Worm (Caenorhabditis elegans): Measurements from ENCODE around the gene R10D12.6.

The R10D12.6 gene

ce11 chrV:13929503-13929902 is 19.6 kb upstream of the R10D12.6 start, which contains the start of gene srxa-13:
Gene srxa-13 (plus strand): TSS chrV:13929803.
- TF ChIP-seq sea-2 (GFP tag; optimal IDR thresholded peaks at IDR 0.05) (no peak), ceh-28 (tag; optimal IDR thresholded peaks at IDR 0.05) (no peak), nhr-25 (tag; optimal IDR thresholded peaks at IDR 0.05) (no peak), pha-4 (tag; optimal IDR thresholded peaks at IDR 0.05) (no peak), elt-3 (tag; optimal IDR thresholded peaks at IDR 0.05) (no peak), nhr-237 (tag; optimal IDR thresholded peaks at IDR 0.05) (no peak), ceh-9 (tag; optimal IDR thresholded peaks at IDR 0.05) (no peak), elt-1 (tag; optimal IDR thresholded peaks at IDR 0.05) (no peak), R02D3.7 (tag; optimal IDR thresholded peaks at IDR 0.05) (no peak), nhr-12 (tag; optimal IDR thresholded peaks at IDR 0.05) (no peak), hmg-11 (tag; optimal IDR thresholded peaks at IDR 0.05) (no peak)

- TF ChIP-seq sea-2 (GFP tag; optimal IDR thresholded peaks at IDR 0.05) (no peak), daf-12 (tag; optimal IDR thresholded peaks at IDR 0.05) (no peak), nfya-1 (tag; optimal IDR thresholded peaks at IDR 0.05; ENCODE audit: insufficient read depth) (no peak), zag-1 (tag; optimal IDR thresholded peaks at IDR 0.05) (no peak), ZK546.5 (tag; optimal IDR thresholded peaks at IDR 0.05) (no peak)
These were observed 17.9 kb upstream of the R10D12.6 start, which contains the start of gene C06B3.16 for ce11 chrV:13931225-13931624. Gene C06B3.16 (plus strand): TSS chrV:13931525.

DNA sequence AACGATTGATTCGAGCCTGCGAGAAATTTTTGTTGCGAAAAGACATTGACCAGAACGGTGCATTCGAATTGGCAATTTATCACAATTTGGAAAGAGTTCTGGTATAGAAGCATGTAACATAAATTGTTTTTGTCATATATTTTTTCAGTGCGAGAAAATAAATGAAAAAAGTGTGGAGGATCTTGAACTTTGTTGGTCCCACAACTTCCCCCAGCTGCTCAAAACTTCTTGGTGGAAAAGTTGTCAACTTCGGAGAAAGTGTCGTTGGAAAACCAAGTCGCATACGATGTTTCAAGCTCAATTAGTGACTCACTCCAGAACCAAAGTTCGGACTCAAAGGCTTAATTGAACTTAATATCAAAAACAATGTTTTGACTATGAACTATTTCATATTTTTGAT is 17.2 kb upstream of the R10D12.6 start:
- no peak for TF ChIP-seq eor-1 (tag; optimal IDR thresholded peaks at IDR 0.05)
- TF ChIP-seq R02D3.7 (tag; optimal IDR thresholded peaks at IDR 0.05) = no peak

ce11 chrV:13934545-13934944 is 14.6 kb upstream of the R10D12.6 start, which contains the start of gene R10D12.1:
Gene R10D12.1 (minus strand): TSS chrV:13934645.
- TF ChIP-seq R02D3.7 (tag; optimal IDR thresholded peaks at IDR 0.05) = no peak
- TF ChIP-seq tbx-2 (tag; optimal IDR thresholded peaks at IDR 0.05) = no peak
- TF ChIP-seq ama-1 (optimal IDR thresholded peaks at IDR 0.05) = no peak
- TF ChIP-seq sea-2 (GFP tag; optimal IDR thresholded peaks at IDR 0.05) = no peak
- no peak for TF ChIP-seq daf-12 (tag; optimal IDR thresholded peaks at IDR 0.05)
- TF ChIP-seq nhr-237 (tag; optimal IDR thresholded peaks at IDR 0.05) = no peak
- no peak for TF ChIP-seq nhr-25 (tag; optimal IDR thresholded peaks at IDR 0.05)
- TF ChIP-seq jun-1 (tag; optimal IDR thresholded peaks at IDR 0.05) = no peak
- no peak for TF ChIP-seq nhr-67 (tag; optimal IDR thresholded peaks at IDR 0.05)
- no peak for TF ChIP-seq ceh-9 (tag; optimal IDR thresholded peaks at IDR 0.05)
- TF ChIP-seq ztf-4 (tag; optimal IDR thresholded peaks at IDR 0.05) = no peak
- TF ChIP-seq nhr-77 (tag; optimal IDR thresholded peaks at IDR 0.05) = no peak
- TF ChIP-seq hmg-11 (tag; optimal IDR thresholded peaks at IDR 0.05) = no peak
- no peak for TF ChIP-seq nhr-12 (tag; optimal IDR thresholded peaks at IDR 0.05)
- TF ChIP-seq ceh-82 (tag; optimal IDR thresholded peaks at IDR 0.05) = no peak
- no peak for TF ChIP-seq nhr-43 (tag; optimal IDR thresholded peaks at IDR 0.05; ENCODE audit: poor library complexity, severe bottlenecking)
- no peak for TF ChIP-seq elt-3 (tag; optimal IDR thresholded peaks at IDR 0.05)

- no peak for TF ChIP-seq ceh-82 (tag; optimal IDR thresholded peaks at IDR 0.05)
- peak in 1 of 3 experiments; percentile 42 for TF ChIP-seq elt-3 (tag; optimal IDR thresholded peaks at IDR 0.05)
These were observed 13.7 kb upstream of the R10D12.6 start for ce11 chrV:13935423-13935822.

DNA sequence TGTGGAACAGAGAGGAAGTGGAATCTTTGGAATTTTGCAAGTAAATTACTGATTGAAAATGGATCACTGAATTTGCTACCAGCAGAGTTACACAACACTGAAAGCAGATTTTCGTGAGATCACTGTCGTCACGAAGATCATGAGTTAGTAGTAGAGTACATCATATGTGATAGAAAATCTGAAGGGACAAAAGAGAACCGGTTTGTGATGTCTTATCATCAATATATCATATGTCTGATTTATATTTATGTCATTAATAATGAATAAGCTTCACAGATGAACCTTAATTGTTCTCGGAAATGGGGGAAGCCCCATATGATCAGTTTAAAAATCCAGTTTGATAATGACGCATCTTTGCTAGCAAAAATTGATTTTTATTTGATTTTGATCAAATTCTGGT is 13.1 kb upstream of the R10D12.6 start:
- TF ChIP-seq ztf-4 (tag; optimal IDR thresholded peaks at IDR 0.05) (no peak), nhr-23 (tag; optimal IDR thresholded peaks at IDR 0.05) (peak; percentile 29), nhr-25 (tag; optimal IDR thresholded peaks at IDR 0.05) (peak; percentile 16), elt-3 (tag; optimal IDR thresholded peaks at IDR 0.05) (peak in 1 of 3 experiments; percentile 27), aly-2 (tag; optimal IDR thresholded peaks at IDR 0.05) (no peak), skn-1 (tag; optimal IDR thresholded peaks at IDR 0.05) (no peak), nhr-43 (tag; optimal IDR thresholded peaks at IDR 0.05; ENCODE audit: poor library complexity, severe bottlenecking) (peak; percentile 49), nfya-1 (tag; optimal IDR thresholded peaks at IDR 0.05; ENCODE audit: insufficient read depth) (no peak), nhr-67 (tag; optimal IDR thresholded peaks at IDR 0.05) (no peak)

ce11 chrV:13936850-13937249 is 12.3 kb upstream of the R10D12.6 start, which contains the start of gene srw-145:
Gene srw-145 (plus strand): TSS chrV:13937150.
- TF ChIP-seq elt-2 (tag; optimal IDR thresholded peaks at IDR 0.05) (no peak), snpc-4 (tag; optimal IDR thresholded peaks at IDR 0.05) (no peak), nhr-67 (tag; optimal IDR thresholded peaks at IDR 0.05) (no peak), ztf-11 (tag; optimal IDR thresholded peaks at IDR 0.05) (no peak), daf-12 (tag; optimal IDR thresholded peaks at IDR 0.05) (no peak), nhr-11 (tag; optimal IDR thresholded peaks at IDR 0.05) (peak; percentile 62), sea-2 (GFP tag; optimal IDR thresholded peaks at IDR 0.05) (no peak)
